Worm (Caenorhabditis elegans) whole organism, L4 larva: Measurements from ENCODE around the gene dylt-3.

Source experiments
- D1046.2 ChIP-seq: fragments of 200-800 bp; sonication (Bioruptor generic); IDR thresholded peaks from 2 replicates; pipeline ENCODE4 v1.3.6; 2022; ENCODE audit warnings: missing genetic modification characterization, missing compliant biosample characterization
- ceh-28 ChIP-seq: fragments of 150-350 bp; optimal IDR thresholded peaks from 2 replicates; lab custom pipeline; 2014; ENCODE audit warnings: missing biosample characterization, missing genetic modification reagents, missing genetic modification characterization
- ceh-44 ChIP-seq: fragments of 200-800 bp; sonication (Bioruptor generic); IDR thresholded peaks from 2 replicates; pipeline ENCODE4 v1.3.6; 2022; ENCODE audit warnings: missing genetic modification reagents, missing genetic modification characterization, missing compliant biosample characterization
- ceh-62 ChIP-seq: sonication (generic microtip); optimal IDR thresholded peaks from 2 replicates; lab custom pipeline; 2017; ENCODE audit warnings: missing biosample characterization, missing genetic modification characterization
- fkh-10 ChIP-seq: fragments of 150-350 bp; optimal IDR thresholded peaks from 2 replicates; lab custom pipeline; 2014; ENCODE audit warnings: missing biosample characterization, missing genetic modification reagents, missing genetic modification characterization
- lin-1 ChIP-seq: fragments of 200-800 bp; sonication (Bioruptor generic); IDR thresholded peaks from 2 replicates; pipeline ENCODE4 v1.3.6; 2022; ENCODE audit warnings: missing genetic modification reagents, missing genetic modification characterization, missing compliant biosample characterization
- mep-1 ChIP-seq: fragments of 150-350 bp; sonication (generic microtip); optimal IDR thresholded peaks from 3 replicates; lab custom pipeline; 2014; ENCODE audit warnings: missing biosample characterization, missing genetic modification characterization
- nhr-11 ChIP-seq: fragments of 150-350 bp; optimal IDR thresholded peaks from 2 replicates; lab custom pipeline; 2014; ENCODE audit warnings: missing biosample characterization, missing genetic modification characterization
- nhr-77 ChIP-seq: fragments of 150-350 bp; optimal IDR thresholded peaks from 2 replicates; lab custom pipeline; 2014; ENCODE audit warnings: missing biosample characterization, missing genetic modification characterization
- pha-4 ChIP-seq, 2 experiments: fragments of 150-350 bp in 1 of 2; fragments of 200-800 bp in 1 of 2; sonication (Bioruptor generic) in 1 of 2; IDR thresholded peaks in 1 of 2; optimal IDR thresholded peaks in 1 of 2; 2 replicates each; pipeline versions ENCODE4 v1.3.6 to Lab custom; 2014 to 2022; ENCODE audit warnings: missing genetic modification characterization in 2 of 2, missing genetic modification reagents in 2 of 2, missing biosample characterization in 1 of 2, missing compliant biosample characterization in 1 of 2
- php-3 ChIP-seq: fragments of 200-800 bp; sonication (Bioruptor generic); IDR thresholded peaks from 2 replicates; pipeline ENCODE4 v1.3.6; 2022; ENCODE audit warnings: missing genetic modification reagents, missing genetic modification characterization, missing compliant biosample characterization
- skn-1 ChIP-seq: fragments of 150-350 bp; optimal IDR thresholded peaks from 2 replicates; lab custom pipeline; 2014; ENCODE audit warnings: missing biosample characterization, missing genetic modification characterization
- unc-62 ChIP-seq, 3 experiments: fragments of 150-350 bp in 1 of 3; sonication (generic microtip); optimal IDR thresholded peaks in 2 of 3; peaks in 1 of 3; 1 replicate in 1 of 3; 2 replicates in 2 of 3; lab custom pipeline; 2014 to 2017; ENCODE audit warnings: missing biosample characterization in 3 of 3, missing genetic modification characterization in 3 of 3, missing genetic modification reagents in 3 of 3, missing genotype in 1 of 3
- ztf-11 ChIP-seq: fragments of 150-350 bp; optimal IDR thresholded peaks from 2 replicates; lab custom pipeline; 2014; ENCODE audit warnings: missing biosample characterization, missing genetic modification characterization

ce11 chrII:8204039-8204438, 22.5 kb downstream of the dylt-3 start, which contains the start of gene col-76:
- TF ChIP-seq ztf-11 (tag; lab: Kevin White, UChicago) = no peak
- no peak for TF ChIP-seq lin-1
- no peak for TF ChIP-seq fkh-10 (GFP tag; lab: Kevin White, UChicago)
- no peak for TF ChIP-seq skn-1 (tag; lab: Kevin White, UChicago)
- no peak for TF ChIP-seq ceh-28 (tag; lab: Kevin White, UChicago)
- TF ChIP-seq ceh-44 (GFP tag; lab: Robert Waterston, UW) = no peak
- TF ChIP-seq unc-62 (GFP tag; optimal IDR thresholded peaks at IDR 0.05 in 1 of 2; lab: Kevin White, UChicago) = no peak
- no peak for TF ChIP-seq unc-62 (tag; optimal IDR thresholded peaks at IDR 0.05; lab: Kevin White, UChicago)
- TF ChIP-seq pha-4 (GFP tag; IDR thresholded peaks at IDR 0.05; lab: Robert Waterston, UW) = no peak
- no peak for TF ChIP-seq pha-4 (tag; optimal IDR thresholded peaks at IDR 0.05; lab: Kevin White, UChicago)
- no peak for TF ChIP-seq php-3
- TF ChIP-seq nhr-11 (tag; lab: Kevin White, UChicago) = no peak
- no peak for TF ChIP-seq D1046.2 (GFP tag; lab: Robert Waterston, UW)
- no peak for TF ChIP-seq mep-1
- no peak for TF ChIP-seq ceh-62
- no peak for TF ChIP-seq nhr-77 (tag; lab: Kevin White, UChicago)
